Fruit fly (Drosophila melanogaster): ENCODE data around the gene eas.

dm6 chrX:16303636-16304035 lies 25.5 kb downstream of the eas start, which contains the start of gene CG3679:
- TF ChIP-seq dmrt93B (GFP tag; optimal IDR thresholded peaks at IDR 0.05): no peak
- no peak for TF ChIP-seq jim (GFP tag; optimal IDR thresholded peaks at IDR 0.05)
